Fruit fly (Drosophila melanogaster): ENCODE data around the gene CG43115.

The CG43115 gene

dm6 chrX:6081296-6081695 lies 15.1 kb upstream of the CG43115 start, which contains the start of gene CG4660:
Gene CG4660, minus strand, starts transcription at chrX:6081372.
- TF ChIP-seq sob (GFP tag; IDR thresholded peaks at IDR 0.05): no peak
- TF ChIP-seq D19B (GFP tag; optimal IDR thresholded peaks at IDR 0.05): peak; percentile 36
- no peak for TF ChIP-seq dm (GFP tag; optimal IDR thresholded peaks at IDR 0.05)
- TF ChIP-seq CG13624 (GFP tag; optimal IDR thresholded peaks at IDR 0.05): no peak
- no peak for TF ChIP-seq fru (optimal IDR thresholded peaks at IDR 0.05)
- no peak for TF ChIP-seq jumu (GFP tag; optimal IDR thresholded peaks at IDR 0.05)
- TF ChIP-seq dimm (GFP tag; IDR thresholded peaks at IDR 0.05): no peak
- TF ChIP-seq CG4360 (GFP tag; IDR thresholded peaks at IDR 0.05): no peak
- no peak for TF ChIP-seq Hsf (GFP tag; optimal IDR thresholded peaks at IDR 0.05)
- TF ChIP-seq CG6689 (GFP tag; IDR thresholded peaks at IDR 0.05): no peak
- peak; percentile 99 for TF ChIP-seq scrt (GFP tag; optimal IDR thresholded peaks at IDR 0.05)
- TF ChIP-seq kay (GFP tag; optimal IDR thresholded peaks at IDR 0.05): no peak
- TF ChIP-seq seq (GFP tag; IDR thresholded peaks at IDR 0.05): peak; percentile 53; the same call in 1 of the 2 replicates
- TF ChIP-seq en (GFP tag; optimal IDR thresholded peaks at IDR 0.05): no peak
- TF ChIP-seq Mrtf (GFP tag; IDR thresholded peaks at IDR 0.05): no peak
- TF ChIP-seq ci (GFP tag; IDR thresholded peaks at IDR 0.05): 0 out of 3 replicates have a peak, but pooled peaks have one; percentile 28
- peak; percentile 82 for TF ChIP-seq ewg (GFP tag; optimal IDR thresholded peaks at IDR 0.05)
- TF ChIP-seq fd3F (GFP tag; optimal IDR thresholded peaks at IDR 0.05): no peak
- TF ChIP-seq tup (GFP tag; optimal IDR thresholded peaks at IDR 0.05): no peak
- TF ChIP-seq Adf1 (GFP tag; IDR thresholded peaks at IDR 0.05): peak; percentile 83
- peak; percentile 45 for TF ChIP-seq Med (GFP tag)
- peak; percentile 1 for TF ChIP-seq pzg (GFP tag; optimal IDR thresholded peaks at IDR 0.05)

- no peak for TF ChIP-seq pnt (GFP tag; optimal IDR thresholded peaks at IDR 0.05)
- TF ChIP-seq Sry-β (GFP tag; optimal IDR thresholded peaks at IDR 0.05): peak; percentile 54
These were observed 11.5 kb upstream of the CG43115 start, which contains the start of gene CG4666 for dm6 chrX:6077686-6078085. Gene CG4666, minus strand, starts transcription at chrX:6077786.

- no peak for TF ChIP-seq zf30C (GFP tag; optimal IDR thresholded peaks at IDR 0.05)
- TF ChIP-seq h (optimal IDR thresholded peaks at IDR 0.05): no peak
- peak; percentile 37 for TF ChIP-seq ATbp (GFP tag; optimal IDR thresholded peaks at IDR 0.05)
- TF ChIP-seq Opbp (GFP tag; IDR thresholded peaks at IDR 0.05; ENCODE audit: partially characterized antibody): 0 out of 3 replicates have a peak, but pooled peaks have one; percentile 29
- TF ChIP-seq Ets65A (GFP tag): no peak
- TF ChIP-seq tll (GFP tag; optimal IDR thresholded peaks at IDR 0.05): no peak
- no peak for TF ChIP-seq CG11456 (GFP tag; IDR thresholded peaks at IDR 0.05)
- no peak for TF ChIP-seq CG11560 (tag; IDR thresholded peaks at IDR 0.05)
- TF ChIP-seq Hr78 (GFP tag; optimal IDR thresholded peaks at IDR 0.05): peak in 1 of 2 experiments; percentile 56
- TF ChIP-seq Abd-B (GFP tag; optimal IDR thresholded peaks at IDR 0.05): no peak
- peak; percentile 12 for TF ChIP-seq gcm (GFP tag; optimal IDR thresholded peaks at IDR 0.05)
- TF ChIP-seq CG12769 (tag; optimal IDR thresholded peaks at IDR 0.05): no peak
- TF ChIP-seq Hmx (GFP tag; optimal IDR thresholded peaks at IDR 0.05): no peak
- peak; percentile 18 for TF ChIP-seq CG15269 (tag; optimal IDR thresholded peaks at IDR 0.05)
- no peak for TF ChIP-seq CG2129 (GFP tag; IDR thresholded peaks at IDR 0.05; ENCODE audit: partially characterized antibody)
- TF ChIP-seq CoRest (tag; optimal IDR thresholded peaks at IDR 0.05): peak; percentile 42
- no peak for TF ChIP-seq Tbp (GFP tag; optimal IDR thresholded peaks at IDR 0.05)
- TF ChIP-seq lmd (GFP tag; IDR thresholded peaks at IDR 0.05): no peak; the same call in 1 of the 2 replicates
- no peak for TF ChIP-seq Fer2 (tag; optimal IDR thresholded peaks at IDR 0.05)
- 0 out of 3 replicates have a peak, but pooled peaks have one; percentile 43 for TF ChIP-seq CG17361 (GFP tag; IDR thresholded peaks at IDR 0.05)
- TF ChIP-seq jumu (GFP tag; optimal IDR thresholded peaks at IDR 0.05): no peak
- peak; percentile 36 for TF ChIP-seq grau (tag; optimal IDR thresholded peaks at IDR 0.05)
- TF ChIP-seq HLH4C (GFP tag; IDR thresholded peaks at IDR 0.05; ENCODE audit: partially characterized antibody): no peak
- TF ChIP-seq psq (GFP tag; optimal IDR thresholded peaks at IDR 0.05): no peak
- peak; percentile 54 for TF ChIP-seq CG17359 (tag; optimal IDR thresholded peaks at IDR 0.05)
- no peak for TF ChIP-seq Hr3 (GFP tag; optimal IDR thresholded peaks at IDR 0.05)
These were observed 10.9 kb upstream of the CG43115 start for dm6 chrX:6077043-6077547.

All from whole organism, embryonic.